ENCODE assay signal across 3 worm cellular contexts in genomic region chrIV:11027560-11027959, ce11.
TF ChIP-seq lines count a peak whose summit lies in the region.

No protein-coding gene starts in this region.

TF ChIP-seq in whole organism, L1 larva, 84 proteins besides CTCF, POLR2A, EP300 and RAD21 (continued from another document and continues in another):
- TF ChIP-seq C04F5.9 (tag; optimal IDR thresholded peaks at IDR 0.05; lab: Kevin White, UChicago) = no peak
- peak; percentile 62 to 66 for TF ChIP-seq efl-1 (optimal IDR thresholded peaks at IDR 0.05; lab: Kevin White, UChicago)
- TF ChIP-seq efl-1 (GFP tag; optimal IDR thresholded peaks at IDR 0.05 in 1 of 2; lab: Kevin White, UChicago) = peak; percentile 15 to 91
- peak; percentile 91 for TF ChIP-seq pag-3 (tag; optimal IDR thresholded peaks at IDR 0.05; lab: Kevin White, UChicago; ENCODE audit: borderline replicate concordance, insufficient read depth)
- TF ChIP-seq ama-1 (optimal IDR thresholded peaks at IDR 0.05; lab: Kevin White, UChicago) = peak; percentile 65
- no peak for TF ChIP-seq alr-1 (tag; optimal IDR thresholded peaks at IDR 0.05; lab: Kevin White, UChicago; ENCODE audit: borderline replicate concordance)
- no peak for TF ChIP-seq hlh-4 (tag; optimal IDR thresholded peaks at IDR 0.05; lab: Kevin White, UChicago)
- peak; percentile 11 for TF ChIP-seq unc-130 (tag; optimal IDR thresholded peaks at IDR 0.05; lab: Kevin White, UChicago)
- no peak for TF ChIP-seq fkh-4 (tag; optimal IDR thresholded peaks at IDR 0.05; lab: Kevin White, UChicago; ENCODE audit: borderline replicate concordance)
- no peak for TF ChIP-seq nhr-28 (tag; optimal IDR thresholded peaks at IDR 0.05; lab: Kevin White, UChicago)
- peak; percentile 78 for TF ChIP-seq tbx-2 (tag; optimal IDR thresholded peaks at IDR 0.05; lab: Kevin White, UChicago)
- TF ChIP-seq swsn-7 (tag; optimal IDR thresholded peaks at IDR 0.05; lab: Kevin White, UChicago) = peak; percentile 90
- no peak for TF ChIP-seq lin-15B (tag; optimal IDR thresholded peaks at IDR 0.05; lab: Kevin White, UChicago)
- peak; percentile 90 for TF ChIP-seq skn-1 (tag; optimal IDR thresholded peaks at IDR 0.05; lab: Kevin White, UChicago)
- peak in 5 of 6 experiments; percentile 19 to 85 (median 65) for TF ChIP-seq elt-3 (tag; optimal IDR thresholded peaks at IDR 0.05; lab: Kevin White, UChicago)
- peak; percentile 73 for TF ChIP-seq nhr-237 (tag; optimal IDR thresholded peaks at IDR 0.05; lab: Kevin White, UChicago)
- peak; percentile 68 to 78 for TF ChIP-seq lin-35 (GFP tag; optimal IDR thresholded peaks at IDR 0.05; lab: Kevin White, UChicago)
- peak; percentile 81 for TF ChIP-seq nhr-19 (GFP tag; conservative IDR thresholded peaks at IDR 0.05; lab: Robert Waterston, UW)
- no peak for TF ChIP-seq vab-15 (tag; optimal IDR thresholded peaks at IDR 0.05; lab: Kevin White, UChicago)
- peak; percentile 73 for TF ChIP-seq lin-13 (GFP tag; optimal IDR thresholded peaks at IDR 0.05; lab: Kevin White, UChicago)
- peak; percentile 92 for TF ChIP-seq ztf-4 (tag; optimal IDR thresholded peaks at IDR 0.05; lab: Kevin White, UChicago)
- peak; percentile 68 for TF ChIP-seq fkh-8 (tag; optimal IDR thresholded peaks at IDR 0.05; lab: Kevin White, UChicago)
- peak; percentile 78 to 81 for TF ChIP-seq lsy-2 (tag; optimal IDR thresholded peaks at IDR 0.05; lab: Kevin White, UChicago)
- TF ChIP-seq ceh-90 (tag; optimal IDR thresholded peaks at IDR 0.05; lab: Kevin White, UChicago) = no peak
- peak; percentile 77 for TF ChIP-seq blmp-1 (tag; optimal IDR thresholded peaks at IDR 0.05; lab: Kevin White, UChicago)
- TF ChIP-seq mdl-1 (tag; optimal IDR thresholded peaks at IDR 0.05; lab: Kevin White, UChicago) = peak in 1 of 2 experiments; percentile 72
- TF ChIP-seq aha-1 (tag; optimal IDR thresholded peaks at IDR 0.05; lab: Kevin White, UChicago) = no peak
- no peak for TF ChIP-seq ces-1 (GFP tag; optimal IDR thresholded peaks at IDR 0.05; lab: Kevin White, UChicago)
- no peak for TF ChIP-seq tlp-1 (tag; optimal IDR thresholded peaks at IDR 0.05; lab: Kevin White, UChicago)
- TF ChIP-seq aly-2 (tag; optimal IDR thresholded peaks at IDR 0.05; lab: Kevin White, UChicago) = peak; percentile 74
- TF ChIP-seq dsc-1 (tag; optimal IDR thresholded peaks at IDR 0.05; lab: Kevin White, UChicago) = peak; percentile 66
- no peak for TF ChIP-seq fkh-10 (GFP tag; optimal IDR thresholded peaks at IDR 0.05; lab: Kevin White, UChicago)
- peak; percentile 95 for TF ChIP-seq nhr-71 (tag; optimal IDR thresholded peaks at IDR 0.05; lab: Kevin White, UChicago)
- no peak for TF ChIP-seq nhr-84 (tag; optimal IDR thresholded peaks at IDR 0.05; lab: Kevin White, UChicago)
- TF ChIP-seq nhr-47 (tag; optimal IDR thresholded peaks at IDR 0.05; lab: Kevin White, UChicago) = peak; percentile 82
- TF ChIP-seq ceh-88 (GFP tag; IDR thresholded peaks at IDR 0.05; lab: Robert Waterston, UW) = peak; percentile 56
- no peak for TF ChIP-seq unc-62 (GFP tag; optimal IDR thresholded peaks at IDR 0.05; lab: Kevin White, UChicago)
- TF ChIP-seq snpc-4 (tag; optimal IDR thresholded peaks at IDR 0.05; lab: Kevin White, UChicago) = peak; percentile 10
- TF ChIP-seq ztf-11 (tag; optimal IDR thresholded peaks at IDR 0.05; lab: Kevin White, UChicago) = peak in 1 of 2 experiments; percentile 73
- peak; percentile 77 for TF ChIP-seq rnt-1 (tag; optimal IDR thresholded peaks at IDR 0.05; lab: Kevin White, UChicago)
- TF ChIP-seq nhr-76 (tag; optimal IDR thresholded peaks at IDR 0.05; lab: Kevin White, UChicago) = no peak
- TF ChIP-seq elt-2 (tag; optimal IDR thresholded peaks at IDR 0.05; lab: Kevin White, UChicago) = peak; percentile 9
- TF ChIP-seq pax-3 (tag; optimal IDR thresholded peaks at IDR 0.05; lab: Kevin White, UChicago) = no peak

TF ChIP-seq in whole organism, L3 larva, 47 proteins besides CTCF, POLR2A, EP300 and RAD21 (continued from another document):
- no peak for TF ChIP-seq nhr-28 (tag; optimal IDR thresholded peaks at IDR 0.05; lab: Kevin White, UChicago)
- peak; percentile 70 for TF ChIP-seq unc-62 (GFP tag; optimal IDR thresholded peaks at IDR 0.05; lab: Kevin White, UChicago)
- TF ChIP-seq lin-39 (tag; optimal IDR thresholded peaks at IDR 0.05; lab: Kevin White, UChicago) = peak; percentile 92
- peak; percentile 69 for TF ChIP-seq pqm-1 (tag; optimal IDR thresholded peaks at IDR 0.05; lab: Kevin White, UChicago)
- no peak for TF ChIP-seq ceh-82 (tag; optimal IDR thresholded peaks at IDR 0.05; lab: Kevin White, UChicago)
- no peak for TF ChIP-seq fkh-2 (tag; optimal IDR thresholded peaks at IDR 0.05; lab: Kevin White, UChicago)
- peak; percentile 92 for TF ChIP-seq ama-1 (optimal IDR thresholded peaks at IDR 0.05; lab: Kevin White, UChicago)
- TF ChIP-seq nhr-237 (tag; optimal IDR thresholded peaks at IDR 0.05; lab: Kevin White, UChicago) = no peak
- no peak for TF ChIP-seq egl-5 (tag; optimal IDR thresholded peaks at IDR 0.05; lab: Kevin White, UChicago)
- peak; percentile 90 for TF ChIP-seq nfya-1 (tag; optimal IDR thresholded peaks at IDR 0.05; lab: Kevin White, UChicago; ENCODE audit: insufficient read depth)
- TF ChIP-seq tbx-2 (tag; optimal IDR thresholded peaks at IDR 0.05; lab: Kevin White, UChicago) = peak; percentile 47
- peak; percentile 72 for TF ChIP-seq elt-2 (tag; optimal IDR thresholded peaks at IDR 0.05; lab: Kevin White, UChicago)
- peak; percentile 58 for TF ChIP-seq lsy-12 (tag; optimal IDR thresholded peaks at IDR 0.05; lab: Kevin White, UChicago)
- no peak for TF ChIP-seq ZK546.5 (tag; optimal IDR thresholded peaks at IDR 0.05; lab: Kevin White, UChicago)
- TF ChIP-seq ceh-9 (tag; optimal IDR thresholded peaks at IDR 0.05; lab: Kevin White, UChicago) = peak; percentile 63
- TF ChIP-seq nhr-43 (tag; optimal IDR thresholded peaks at IDR 0.05; lab: Kevin White, UChicago; ENCODE audit: poor library complexity, severe bottlenecking) = peak; percentile 80
- peak; percentile 46 for TF ChIP-seq R02D3.7 (tag; optimal IDR thresholded peaks at IDR 0.05; lab: Kevin White, UChicago)
- no peak for TF ChIP-seq nhr-76 (tag; optimal IDR thresholded peaks at IDR 0.05; lab: Kevin White, UChicago)
- TF ChIP-seq unc-39 (tag; optimal IDR thresholded peaks at IDR 0.05; lab: Kevin White, UChicago) = no peak

TF ChIP-seq in whole organism, young adult, 124 proteins besides CTCF, POLR2A, EP300 and RAD21 (continued from another document and continues in another):
- peak; percentile 49 for TF ChIP-seq tbp1 (GFP tag; optimal IDR thresholded peaks at IDR 0.05; lab: Kevin White, UChicago)
- TF ChIP-seq T26A5.8 (tag; optimal IDR thresholded peaks at IDR 0.05; lab: Kevin White, UChicago) = no peak
- TF ChIP-seq lir-1 (GFP tag; conservative IDR thresholded peaks at IDR 0.05; lab: Robert Waterston, UW) = no peak
- peak; percentile 68 for TF ChIP-seq K12H6.12 (tag; optimal IDR thresholded peaks at IDR 0.05; lab: Kevin White, UChicago)
- no peak for TF ChIP-seq akir-1 (GFP tag; optimal IDR thresholded peaks at IDR 0.05; lab: Kevin White, UChicago)
- TF ChIP-seq B0035.1 (tag; optimal IDR thresholded peaks at IDR 0.05; lab: Kevin White, UChicago) = no peak
- TF ChIP-seq ztf-18 (tag; optimal IDR thresholded peaks at IDR 0.05; lab: Kevin White, UChicago) = peak; percentile 29
- no peak for TF ChIP-seq sptf-2 (GFP tag; optimal IDR thresholded peaks at IDR 0.05; lab: Kevin White, UChicago)
- peak; percentile 45 for TF ChIP-seq ama-1 (optimal IDR thresholded peaks at IDR 0.05; lab: Kevin White, UChicago)
- no peak for TF ChIP-seq ama-1 (GFP tag; optimal IDR thresholded peaks at IDR 0.05; lab: Kevin White, UChicago)
- TF ChIP-seq hmg-20 (GFP tag; IDR thresholded peaks at IDR 0.05; lab: Robert Waterston, UW) = no peak
- no peak for TF ChIP-seq rec-8 (tag; optimal IDR thresholded peaks at IDR 0.05; lab: Kevin White, UChicago)
- TF ChIP-seq F57C9.4 (tag; optimal IDR thresholded peaks at IDR 0.05; lab: Kevin White, UChicago) = no peak
- no peak for TF ChIP-seq mes-4 (tag; optimal IDR thresholded peaks at IDR 0.05; lab: Kevin White, UChicago)
- TF ChIP-seq F22D6.2 (tag; optimal IDR thresholded peaks at IDR 0.05; lab: Kevin White, UChicago) = no peak
- TF ChIP-seq aptf-2 (GFP tag; conservative IDR thresholded peaks at IDR 0.05; lab: Robert Waterston, UW) = no peak
- peak; percentile 42 for TF ChIP-seq tlf-1 (GFP tag; optimal IDR thresholded peaks at IDR 0.05; lab: Kevin White, UChicago)
- 0 out of 2 replicates have a peak, but pooled peaks have one; percentile 30 for TF ChIP-seq B0336.3 (GFP tag; IDR thresholded peaks at IDR 0.05; lab: Robert Waterston, UW)
- no peak for TF ChIP-seq F55B11.4 (tag; optimal IDR thresholded peaks at IDR 0.05; lab: Kevin White, UChicago; ENCODE audit: borderline replicate concordance, insufficient read depth)
- no peak for TF ChIP-seq bed-2 (GFP tag; IDR thresholded peaks at IDR 0.05; lab: Robert Waterston, UW)
- TF ChIP-seq hmg-1.2 (GFP tag; IDR thresholded peaks at IDR 0.05; lab: Robert Waterston, UW) = peak; percentile 92
- TF ChIP-seq hrde-1 (tag; optimal IDR thresholded peaks at IDR 0.05; lab: Kevin White, UChicago; ENCODE audit: borderline replicate concordance) = no peak
- TF ChIP-seq lag-1 (GFP tag; IDR thresholded peaks at IDR 0.05; lab: Robert Waterston, UW) = no peak
- no peak for TF ChIP-seq F33H1.4 (GFP tag; IDR thresholded peaks at IDR 0.05; lab: Robert Waterston, UW)
- no peak for TF ChIP-seq mxl-1 (tag; optimal IDR thresholded peaks at IDR 0.05; lab: Kevin White, UChicago)
- TF ChIP-seq athp-1 (tag; optimal IDR thresholded peaks at IDR 0.05; lab: Kevin White, UChicago) = no peak
- TF ChIP-seq madf-3 (GFP tag; IDR thresholded peaks at IDR 0.05; lab: Robert Waterston, UW) = no peak
- TF ChIP-seq snpc-1.1 (tag; optimal IDR thresholded peaks at IDR 0.05; lab: Kevin White, UChicago; ENCODE audit: insufficient read depth) = no peak
- TF ChIP-seq ztf-3 (GFP tag; optimal IDR thresholded peaks at IDR 0.05; lab: Kevin White, UChicago) = no peak
- TF ChIP-seq B0261.1 (tag; optimal IDR thresholded peaks at IDR 0.05; lab: Kevin White, UChicago) = no peak
- TF ChIP-seq atf-7 (tag; optimal IDR thresholded peaks at IDR 0.05; lab: Kevin White, UChicago) = peak; percentile 53
- TF ChIP-seq Y56A3A.18 (GFP tag; IDR thresholded peaks at IDR 0.05; lab: Robert Waterston, UW) = 0 out of 2 replicates have a peak, but pooled peaks have one; percentile 28
- TF ChIP-seq T07F8.4 (tag; optimal IDR thresholded peaks at IDR 0.05; lab: Kevin White, UChicago) = no peak
- no peak for TF ChIP-seq pbrm-1 (GFP tag; IDR thresholded peaks at IDR 0.05; lab: Robert Waterston, UW)
- TF ChIP-seq lin-35 (GFP tag; optimal IDR thresholded peaks at IDR 0.05; lab: Kevin White, UChicago) = peak in 1 of 3 experiments; percentile 29
- TF ChIP-seq repo-1 (tag; optimal IDR thresholded peaks at IDR 0.05; lab: Kevin White, UChicago) = peak; percentile 20
- peak; percentile 42 for TF ChIP-seq chd-7 (tag; optimal IDR thresholded peaks at IDR 0.05; lab: Kevin White, UChicago)
- TF ChIP-seq F39B2.1 (GFP tag; IDR thresholded peaks at IDR 0.05; lab: Robert Waterston, UW) = no peak
- no peak for TF ChIP-seq lin-26 (GFP tag; IDR thresholded peaks at IDR 0.05; lab: Robert Waterston, UW)
- TF ChIP-seq snpc-3.4 (tag; optimal IDR thresholded peaks at IDR 0.05; lab: Kevin White, UChicago) = no peak
- peak; percentile 41 for TF ChIP-seq ceh-27 (GFP tag; optimal IDR thresholded peaks at IDR 0.05; lab: Kevin White, UChicago)
- TF ChIP-seq xnd-1 (tag; optimal IDR thresholded peaks at IDR 0.05; lab: Kevin White, UChicago) = no peak
- TF ChIP-seq let-607 (tag; optimal IDR thresholded peaks at IDR 0.05; lab: Kevin White, UChicago) = peak; percentile 96 to 98
- TF ChIP-seq ceh-58 (GFP tag; IDR thresholded peaks at IDR 0.05; lab: Robert Waterston, UW) = no peak
- no peak for TF ChIP-seq fkh-3 (tag; optimal IDR thresholded peaks at IDR 0.05; lab: Kevin White, UChicago)
- TF ChIP-seq nhr-27 (tag; optimal IDR thresholded peaks at IDR 0.05; lab: Kevin White, UChicago) = no peak
- no peak for TF ChIP-seq cebp-2 (GFP tag; IDR thresholded peaks at IDR 0.05; lab: Robert Waterston, UW)
- peak; percentile 58; the same call in 1 of the 2 replicates for TF ChIP-seq nfyb-1 (GFP tag; IDR thresholded peaks at IDR 0.05; lab: Robert Waterston, UW)
- no peak for TF ChIP-seq F49E8.2 (tag; optimal IDR thresholded peaks at IDR 0.05; lab: Kevin White, UChicago; ENCODE audit: insufficient read depth)
- no peak for TF ChIP-seq F37B4.10 (GFP tag; IDR thresholded peaks at IDR 0.05; lab: Robert Waterston, UW)
- TF ChIP-seq unc-62 (GFP tag; optimal IDR thresholded peaks at IDR 0.05; lab: Kevin White, UChicago) = peak; percentile 30
- TF ChIP-seq efl-1 (GFP tag; optimal IDR thresholded peaks at IDR 0.05; lab: Kevin White, UChicago) = no peak
- TF ChIP-seq lsl-1 (GFP tag; optimal IDR thresholded peaks at IDR 0.05; lab: Kevin White, UChicago) = no peak
- TF ChIP-seq K11D2.4 (GFP tag; IDR thresholded peaks at IDR 0.05; lab: Robert Waterston, UW) = no peak
- TF ChIP-seq C17E4.6 (GFP tag; IDR thresholded peaks at IDR 0.05; lab: Robert Waterston, UW) = no peak
- no peak for TF ChIP-seq egrh-3 (GFP tag; IDR thresholded peaks at IDR 0.05; lab: Robert Waterston, UW)
- no peak for TF ChIP-seq ceh-40 (GFP tag; IDR thresholded peaks at IDR 0.05; lab: Robert Waterston, UW)
- TF ChIP-seq mel-28 (tag; optimal IDR thresholded peaks at IDR 0.05; lab: Kevin White, UChicago; ENCODE audit: borderline replicate concordance) = no peak
- no peak for TF ChIP-seq Y79H2A.3 (GFP tag; conservative IDR thresholded peaks at IDR 0.05; lab: Robert Waterston, UW)
- TF ChIP-seq zfh-2 (GFP tag; conservative IDR thresholded peaks at IDR 0.05; lab: Robert Waterston, UW) = no peak
- no peak for TF ChIP-seq ceh-91 (GFP tag; IDR thresholded peaks at IDR 0.05; lab: Robert Waterston, UW)
- TF ChIP-seq F52B5.7 (tag; optimal IDR thresholded peaks at IDR 0.05; lab: Kevin White, UChicago) = no peak
- TF ChIP-seq nfya-1 (tag; optimal IDR thresholded peaks at IDR 0.05; lab: Kevin White, UChicago; ENCODE audit: borderline replicate concordance, insufficient read depth) = no peak
- TF ChIP-seq Y95B8A.8 (GFP tag; IDR thresholded peaks at IDR 0.05; lab: Robert Waterston, UW) = no peak
- peak; percentile 90 for TF ChIP-seq hsf-1 (GFP tag; IDR thresholded peaks at IDR 0.05; lab: Robert Waterston, UW)
- TF ChIP-seq ZK185.1 (tag; optimal IDR thresholded peaks at IDR 0.05; lab: Kevin White, UChicago; ENCODE audit: poor library complexity, severe bottlenecking) = peak; percentile 31
- TF ChIP-seq egl-44 (GFP tag; IDR thresholded peaks at IDR 0.05; lab: Robert Waterston, UW) = no peak
- peak; percentile 81 for TF ChIP-seq ztf-22 (GFP tag; optimal IDR thresholded peaks at IDR 0.05; lab: Kevin White, UChicago)
- no peak for TF ChIP-seq zim-3 (tag; optimal IDR thresholded peaks at IDR 0.05; lab: Kevin White, UChicago)
- no peak for TF ChIP-seq ztf-25 (GFP tag; IDR thresholded peaks at IDR 0.05; lab: Robert Waterston, UW)
- TF ChIP-seq C06A6.2 (GFP tag; conservative IDR thresholded peaks at IDR 0.05; lab: Robert Waterston, UW) = no peak
- no peak for TF ChIP-seq B0019.2 (GFP tag; conservative IDR thresholded peaks at IDR 0.05; lab: Robert Waterston, UW)
- no peak for TF ChIP-seq bed-1 (GFP tag; IDR thresholded peaks at IDR 0.05; lab: Robert Waterston, UW)
- TF ChIP-seq Y53G8AR.9 (GFP tag; conservative IDR thresholded peaks at IDR 0.05; lab: Robert Waterston, UW) = 0 out of 2 replicates have a peak, but pooled peaks have one; percentile 21
- peak; percentile 31 for TF ChIP-seq lin-54 (GFP tag; optimal IDR thresholded peaks at IDR 0.05; lab: Kevin White, UChicago)
- no peak for TF ChIP-seq rcor-1 (GFP tag; IDR thresholded peaks at IDR 0.05; lab: Robert Waterston, UW)
- TF ChIP-seq egl-18 (GFP tag; IDR thresholded peaks at IDR 0.05; lab: Robert Waterston, UW) = no peak
- TF ChIP-seq lsy-27 (tag; optimal IDR thresholded peaks at IDR 0.05; lab: Kevin White, UChicago; ENCODE audit: borderline replicate concordance, insufficient read depth) = no peak
- no peak for TF ChIP-seq pha-4 (tag; optimal IDR thresholded peaks at IDR 0.05; lab: Kevin White, UChicago)
